Fruit fly (Drosophila melanogaster) whole organism, embryonic: ENCODE measurements around the gene st.

ENCODE experiments used
- Antp ChIP-seq: fragments of 200-800 bp; sonication (Bioruptor generic); optimal IDR thresholded peaks from 3 replicates; lab custom pipeline; 2016; ENCODE audit warnings: missing biosample characterization, missing genetic modification characterization
- CG10366 ChIP-seq: fragments of 200-800 bp; sonication (Bioruptor generic); IDR thresholded peaks from 2 replicates; pipeline ENCODE4 v1.3.6; 2022; ENCODE audit warnings: missing biosample characterization, missing genetic modification characterization
- CG11093 ChIP-seq: fragments of 200-800 bp; sonication (Bioruptor generic); IDR thresholded peaks from 3 replicates; pipeline ENCODE4 v1.3.6; 2022; ENCODE audit warnings: missing biosample characterization, missing genetic modification characterization
- CG11247 ChIP-seq: fragments of 200-800 bp; sonication (Bioruptor generic); IDR thresholded peaks from 2 replicates; pipeline ENCODE4 v1.3.6; 2022; ENCODE audit warnings: missing biosample characterization, missing genetic modification characterization
- CG11456 ChIP-seq: fragments of 200-800 bp; sonication (Bioruptor generic); IDR thresholded peaks from 3 replicates; pipeline ENCODE4 v1.3.6; 2022; ENCODE audit warnings: missing biosample characterization, missing genetic modification characterization
- CG11560 ChIP-seq: fragments of 200-800 bp; sonication (Bioruptor generic); IDR thresholded peaks from 3 replicates; pipeline ENCODE4 v1.3.6; 2022; ENCODE audit warnings: missing biosample characterization, missing genetic modification characterization
- CG11695 ChIP-seq: fragments of 200-800 bp; sonication (Bioruptor generic); IDR thresholded peaks from 3 replicates; pipeline ENCODE4 v1.3.6; 2022; ENCODE audit warnings: missing biosample characterization, missing genetic modification characterization
- CG12104 ChIP-seq: fragments of 200-800 bp; sonication (Bioruptor generic); optimal IDR thresholded peaks from 3 replicates; lab custom pipeline; 2016; ENCODE audit warnings: missing biosample characterization, missing genetic modification characterization
- CG12744 ChIP-seq: fragments of 200-800 bp; sonication (Bioruptor generic); optimal IDR thresholded peaks from 2 replicates; lab custom pipeline; 2016; ENCODE audit warnings: missing biosample characterization, missing genetic modification characterization
- CG13287 ChIP-seq: fragments of 200-800 bp; sonication (Bioruptor generic); IDR thresholded peaks from 2 replicates; pipeline ENCODE4 v1.3.6; 2022; ENCODE audit warnings: missing biosample characterization, missing genetic modification characterization; ENCODE audit not compliant: partially characterized antibody
- CG1647 ChIP-seq: fragments of 200-800 bp; sonication (Bioruptor generic); optimal IDR thresholded peaks from 3 replicates; lab custom pipeline; 2016; ENCODE audit warnings: missing biosample characterization, missing genetic modification characterization
- CG16779 ChIP-seq: fragments of 200-800 bp; sonication (Bioruptor generic); IDR thresholded peaks from 2 replicates; pipeline ENCODE4 v1.3.6; 2022; ENCODE audit warnings: missing biosample characterization, missing genetic modification characterization
- CG2875 ChIP-seq: fragments of 200-800 bp; sonication (Bioruptor generic); optimal IDR thresholded peaks from 2 replicates; lab custom pipeline; 2017; ENCODE audit warnings: missing biosample characterization, mild to moderate bottlenecking, missing genetic modification characterization, missing genetic modification reagents
- CG2889 ChIP-seq: fragments of 200-800 bp; sonication (Bioruptor generic); IDR thresholded peaks from 3 replicates; pipeline ENCODE4 v1.3.6; 2022; ENCODE audit warnings: missing biosample characterization, missing genetic modification characterization
- CG3065 ChIP-seq: fragments of 200-800 bp; sonication (Bioruptor generic); optimal IDR thresholded peaks from 2 replicates; lab custom pipeline; 2016; ENCODE audit warnings: missing biosample characterization, missing genetic modification characterization
- CG34422 ChIP-seq: fragments of 200-800 bp; sonication (Bioruptor generic); IDR thresholded peaks from 3 replicates; pipeline ENCODE4 v1.3.6; 2022; ENCODE audit warnings: missing biosample characterization, missing genetic modification characterization
- CG3995 ChIP-seq: fragments of 200-800 bp; sonication (Bioruptor generic); optimal IDR thresholded peaks from 3 replicates; lab custom pipeline; 2016; ENCODE audit warnings: missing biosample characterization, missing genetic modification characterization
- CG43689 ChIP-seq: fragments of 200-800 bp; sonication (Bioruptor generic); IDR thresholded peaks from 2 replicates; pipeline ENCODE4 v1.3.6; 2022; ENCODE audit warnings: missing biosample characterization, missing genetic modification characterization
- CG6272 ChIP-seq: fragments of 200-800 bp; sonication (Bioruptor generic); IDR thresholded peaks from 2 replicates; pipeline ENCODE4 v1.3.6; 2022; ENCODE audit warnings: missing biosample characterization, missing genetic modification characterization
- CG7357 ChIP-seq: fragments of 200-800 bp; sonication (Bioruptor generic); IDR thresholded peaks from 3 replicates; pipeline ENCODE4 v1.3.6; 2022; ENCODE audit warnings: missing biosample characterization, missing genetic modification characterization
- CG7839 ChIP-seq: fragments of 200-800 bp; sonication (Bioruptor generic); optimal IDR thresholded peaks from 3 replicates; lab custom pipeline; 2018; ENCODE audit warnings: missing biosample characterization, mild to moderate bottlenecking, missing genetic modification characterization, moderate library complexity
- CG9817 ChIP-seq: fragments of 200-800 bp; sonication (Bioruptor generic); optimal IDR thresholded peaks from 2 replicates; lab custom pipeline; 2018; ENCODE audit warnings: missing biosample characterization, mild to moderate bottlenecking, missing genetic modification characterization, moderate library complexity
- Doc2 ChIP-seq: fragments of 200-800 bp; sonication (Bioruptor generic); IDR thresholded peaks from 2 replicates; pipeline ENCODE4 v1.3.6; 2022; ENCODE audit warnings: missing biosample characterization, missing genetic modification characterization
- Doc3 ChIP-seq: fragments of 200-800 bp; sonication (Bioruptor generic); IDR thresholded peaks from 3 replicates; pipeline ENCODE4 v1.3.6; 2022; ENCODE audit warnings: missing biosample characterization, missing genetic modification characterization; ENCODE audit not compliant: partially characterized antibody
- Dp ChIP-seq: fragments of 200-800 bp; sonication (Bioruptor generic); optimal IDR thresholded peaks from 2 replicates; lab custom pipeline; 2018; ENCODE audit warnings: missing biosample characterization, mild to moderate bottlenecking, missing genetic modification characterization, moderate library complexity
- Elba2 ChIP-seq: fragments of 200-800 bp; sonication (Bioruptor generic); optimal IDR thresholded peaks from 3 replicates; lab custom pipeline; 2016; ENCODE audit warnings: missing biosample characterization, missing genetic modification characterization
- Nf-YB ChIP-seq: fragments of 200-800 bp; sonication (Bioruptor generic); optimal IDR thresholded peaks from 3 replicates; lab custom pipeline; 2019; ENCODE audit warnings: missing biosample characterization, mild to moderate bottlenecking, missing genetic modification characterization, moderate library complexity
- Nf-YC ChIP-seq: fragments of 200-800 bp; optimal IDR thresholded peaks from 3 replicates; lab custom pipeline; 2019; ENCODE audit warnings: missing biosample characterization, mild to moderate bottlenecking, missing genetic modification characterization, moderate library complexity
- Oaz ChIP-seq: fragments of 200-800 bp; sonication (Bioruptor generic); IDR thresholded peaks from 2 replicates; pipeline ENCODE4 v1.3.6; 2022; ENCODE audit warnings: missing biosample characterization, missing genetic modification characterization
- Ravus ChIP-seq: fragments of 200-800 bp; sonication (Bioruptor generic); IDR thresholded peaks from 2 replicates; pipeline ENCODE4 v1.3.6; 2022; ENCODE audit warnings: missing biosample characterization, missing genetic modification characterization
- Side ChIP-seq: fragments of 200-800 bp; sonication (Bioruptor generic); optimal IDR thresholded peaks from 2 replicates; lab custom pipeline; 2016; ENCODE audit warnings: missing biosample characterization, missing genetic modification characterization
- Sry-δ ChIP-seq: fragments of 200-800 bp; sonication (Bioruptor generic); optimal IDR thresholded peaks from 2 replicates; lab custom pipeline; 2016; ENCODE audit warnings: missing biosample characterization, missing genetic modification characterization
- Stat92E ChIP-seq, 3 experiments: fragments of >200 bp in 2 of 3; fragments of 200-800 bp in 1 of 3; sonication (Bioruptor generic) in 1 of 3; optimal IDR thresholded peaks; 2 replicates each; lab custom pipeline; 2017 to 2019; ENCODE audit warnings: missing biosample characterization in 3 of 3, missing genetic modification characterization in 3 of 3, mild to moderate bottlenecking in 1 of 3, moderate library complexity in 1 of 3
- ac ChIP-seq: fragments of 200-800 bp; sonication (Bioruptor generic); optimal IDR thresholded peaks from 3 replicates; lab custom pipeline; 2017; ENCODE audit warnings: missing biosample characterization, mild to moderate bottlenecking, missing genetic modification characterization
- chm ChIP-seq: fragments of 200-800 bp; sonication (Bioruptor generic); IDR thresholded peaks from 2 replicates; pipeline ENCODE4 v1.3.6; 2022; ENCODE audit warnings: missing biosample characterization, missing genetic modification characterization
- dm ChIP-seq: fragments of 200-800 bp; sonication (Bioruptor generic); optimal IDR thresholded peaks from 3 replicates; lab custom pipeline; 2016; ENCODE audit warnings: missing biosample characterization, missing genetic modification characterization
- dmrt99B ChIP-seq: fragments of 200-800 bp; sonication (Bioruptor generic); optimal IDR thresholded peaks from 2 replicates; lab custom pipeline; 2018; ENCODE audit warnings: missing biosample characterization, mild to moderate bottlenecking, missing genetic modification characterization, moderate library complexity
- esg ChIP-seq: fragments of 200-800 bp; sonication (Bioruptor generic); conservative IDR thresholded peaks from 2 replicates; pipeline ENCODE4 v1.3.6; 2022; ENCODE audit warnings: missing biosample characterization, missing genetic modification characterization
- gro ChIP-seq: fragments of 200-800 bp; sonication (Bioruptor generic); optimal IDR thresholded peaks from 2 replicates; lab custom pipeline; 2016; ENCODE audit warnings: missing biosample characterization, missing genetic modification characterization
- kni ChIP-seq: fragments of 200-800 bp; sonication (Bioruptor generic); optimal IDR thresholded peaks from 3 replicates; lab custom pipeline; 2017; ENCODE audit warnings: mild to moderate bottlenecking, missing biosample characterization, missing genetic modification reagents, missing genetic modification characterization
- mam ChIP-seq: fragments of 200-800 bp; sonication (Bioruptor generic); optimal IDR thresholded peaks from 3 replicates; lab custom pipeline; 2016; ENCODE audit warnings: missing biosample characterization, missing genetic modification characterization
- nau ChIP-seq: fragments of 200-800 bp; sonication (Bioruptor generic); optimal IDR thresholded peaks from 3 replicates; lab custom pipeline; 2017; ENCODE audit warnings: missing biosample characterization, mild to moderate bottlenecking, missing genetic modification characterization, missing genetic modification reagents
- onecut ChIP-seq: fragments of 200-800 bp; sonication (Bioruptor generic); IDR thresholded peaks from 2 replicates; pipeline ENCODE4 v1.3.6; 2022; ENCODE audit warnings: missing biosample characterization, missing genetic modification characterization
- org-1 ChIP-seq: fragments of 200-800 bp; sonication (Bioruptor generic); optimal IDR thresholded peaks from 2 replicates; lab custom pipeline; 2017; ENCODE audit warnings: missing biosample characterization, missing genetic modification characterization
- sd ChIP-seq: fragments of 200-800 bp; sonication (Bioruptor generic); optimal IDR thresholded peaks from 3 replicates; lab custom pipeline; 2018; ENCODE audit warnings: missing biosample characterization, mild to moderate bottlenecking, missing genetic modification characterization, moderate library complexity
- sens-2 ChIP-seq: fragments of 200-800 bp; sonication (Bioruptor generic); IDR thresholded peaks from 2 replicates; pipeline ENCODE4 v1.3.6; 2022; ENCODE audit warnings: missing biosample characterization, missing genetic modification characterization
- vfl ChIP-seq: fragments of 200-800 bp; sonication (Bioruptor generic); optimal IDR thresholded peaks from 2 replicates; lab custom pipeline; 2016; ENCODE audit warnings: missing biosample characterization, missing genetic modification characterization
- wdn ChIP-seq: fragments of 200-800 bp; sonication (Bioruptor generic); IDR thresholded peaks from 2 replicates; pipeline ENCODE4 v1.3.6; 2022; ENCODE audit warnings: missing biosample characterization, missing genetic modification characterization
- yki ChIP-seq: fragments of >200 bp; optimal IDR thresholded peaks from 3 replicates; lab custom pipeline; 2018

Gene st

DNA sequence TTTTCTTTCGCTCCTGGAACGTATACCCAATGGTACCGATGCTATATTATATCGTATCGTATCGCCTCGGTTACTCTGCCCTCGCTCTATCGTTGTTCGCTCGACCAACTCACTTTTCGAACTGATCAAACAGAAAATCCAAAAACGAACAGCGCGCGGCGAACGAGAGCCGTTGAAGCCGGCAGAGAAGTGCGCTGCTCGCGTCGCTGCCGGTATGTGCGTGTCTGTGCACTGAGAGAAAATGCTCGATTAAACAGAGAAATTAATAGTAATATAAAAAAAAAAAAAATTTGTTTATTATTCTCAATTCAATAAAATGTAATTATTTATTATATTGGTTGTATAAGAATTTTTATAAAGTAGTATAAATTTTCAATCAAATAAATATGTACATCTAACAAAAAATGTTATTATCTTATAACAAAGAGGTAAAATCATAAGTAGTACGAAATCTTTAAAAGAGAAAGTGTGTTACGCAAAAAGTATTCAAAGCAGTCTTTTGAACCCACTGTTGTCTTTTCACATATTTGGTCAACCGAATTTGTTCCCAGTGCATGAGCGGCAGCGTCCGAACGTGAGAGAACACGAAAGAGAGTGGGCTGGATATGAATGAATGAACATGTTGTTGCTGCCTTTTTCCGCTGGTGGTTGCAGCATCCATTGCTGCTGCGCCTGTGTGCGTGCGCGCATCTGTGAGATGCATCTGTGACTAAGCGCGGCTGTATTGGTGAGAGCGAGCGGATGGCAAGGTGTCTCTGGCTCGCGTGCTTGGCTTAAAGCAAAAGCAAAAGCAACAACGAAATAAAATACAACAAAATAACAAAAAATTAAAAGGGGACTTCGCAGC, 13.7 kb upstream of the st start, which contains the start of gene aos (continued):
- TF ChIP-seq ac (GFP tag; lab: Kevin White, UChicago), result peak; percentile 89
- 0 out of 2 replicates have a peak, but pooled peaks have one; percentile 10 for TF ChIP-seq CG11247 (GFP tag; lab: Robert Waterston, UW)
- TF ChIP-seq CG16779 (GFP tag; lab: Robert Waterston, UW), result no peak
- peak; percentile 93 for TF ChIP-seq CG11695 (GFP tag; lab: Robert Waterston, UW)
- TF ChIP-seq Sry-δ, result peak; percentile 3
- TF ChIP-seq nau, result peak; percentile 65
- TF ChIP-seq yki (lab: Kevin White, UChicago), result peak; percentile 58
- peak; percentile 77 for TF ChIP-seq sd (tag; lab: Kevin White, UChicago)
- peak; percentile 72 for TF ChIP-seq sens-2 (GFP tag; lab: Robert Waterston, UW)
- peak; percentile 41; the same call in 1 of the 3 replicates for TF ChIP-seq CG7357 (GFP tag; lab: Robert Waterston, UW)
- no peak for TF ChIP-seq Doc2 (GFP tag; lab: Robert Waterston, UW)
- TF ChIP-seq CG11093 (GFP tag; lab: Robert Waterston, UW), result peak; percentile 78
- peak; percentile 39; the same call in 1 of the 2 replicates for TF ChIP-seq wdn
- peak; percentile 54; the same call in 1 of the 2 replicates for TF ChIP-seq chm (GFP tag; lab: Robert Waterston, UW)
- peak; percentile 91 for TF ChIP-seq CG2875
- TF ChIP-seq CG2889, result peak; percentile 50; the same call in 1 of the 3 replicates
- TF ChIP-seq Dp, result no peak
- peak; percentile 80 for TF ChIP-seq esg
- TF ChIP-seq CG43689 (GFP tag; lab: Robert Waterston, UW), result peak; percentile 18; the same call in 1 of the 2 replicates
- TF ChIP-seq Stat92E (GFP tag; optimal IDR thresholded peaks at IDR 0.05; lab: Kevin White, UChicago), result no peak
- TF ChIP-seq gro (GFP tag; lab: Kevin White, UChicago), result no peak
- peak; percentile 3 for TF ChIP-seq mam (GFP tag; lab: Kevin White, UChicago)
- peak; percentile 36; the same call in 2 of the 3 replicates for TF ChIP-seq CG11456 (GFP tag; lab: Robert Waterston, UW)
- TF ChIP-seq CG34422 (GFP tag; lab: Robert Waterston, UW), result peak; percentile 76; the same call in 2 of the 3 replicates
- peak; percentile 68; the same call in 1 of the 3 replicates for TF ChIP-seq CG11560 (tag; lab: Robert Waterston, UW)
- peak; percentile 81 for TF ChIP-seq CG3065 (GFP tag; lab: Kevin White, UChicago)
- peak; percentile 87 for TF ChIP-seq Nf-YC (tag; lab: Kevin White, UChicago)
- TF ChIP-seq vfl, result peak; percentile 7
- TF ChIP-seq Doc3, result no peak
- TF ChIP-seq CG1647 (GFP tag; lab: Kevin White, UChicago), result peak; percentile 37
- peak; percentile 82 for TF ChIP-seq Nf-YB (GFP tag; lab: Kevin White, UChicago)
- TF ChIP-seq CG3995 (GFP tag; lab: Kevin White, UChicago), result no peak
- peak; percentile 70 for TF ChIP-seq Elba2 (GFP tag; lab: Kevin White, UChicago)
- peak; percentile 47 for TF ChIP-seq Side (GFP tag; lab: Kevin White, UChicago)
- peak; percentile 93 for TF ChIP-seq CG12104 (GFP tag; lab: Kevin White, UChicago)
- TF ChIP-seq CG6272 (GFP tag; lab: Robert Waterston, UW), result peak; percentile 74
- peak; percentile 93 for TF ChIP-seq dmrt99B (tag; lab: Kevin White, UChicago)
- no peak for TF ChIP-seq CG13287
- peak; percentile 43; the same call in 1 of the 2 replicates for TF ChIP-seq Oaz (GFP tag; lab: Robert Waterston, UW)
- TF ChIP-seq Antp (GFP tag; lab: Kevin White, UChicago), result peak; percentile 57
- peak; percentile 13 for TF ChIP-seq dm (GFP tag; lab: Kevin White, UChicago)
- peak; percentile 89 for TF ChIP-seq org-1
- peak; percentile 41 for TF ChIP-seq kni (GFP tag; lab: Kevin White, UChicago)
- TF ChIP-seq CG10366 (GFP tag; lab: Robert Waterston, UW), result peak; percentile 77
- peak; percentile 10 for TF ChIP-seq CG12744 (GFP tag; lab: Kevin White, UChicago)
- TF ChIP-seq CG9817 (tag; lab: Kevin White, UChicago), result peak; percentile 75
- no peak; the same call in 1 of the 2 replicates for TF ChIP-seq onecut (GFP tag; lab: Robert Waterston, UW)
- TF ChIP-seq Ravus (GFP tag; lab: Robert Waterston, UW), result no peak; the same call in 1 of the 2 replicates
- TF ChIP-seq CG7839, result peak; percentile 86
